Fruit fly (Drosophila melanogaster) whole organism, embryonic: ENCODE measurements around the gene CG42728.
A peak's percentile ranks its signal among the peaks of the same experiment; 100 is the strongest.

ENCODE experiments used
- Antp ChIP-seq: fragments of 200-800 bp; sonication (Bioruptor generic); optimal IDR thresholded peaks from 3 replicates; lab custom pipeline; 2016; ENCODE audit warnings: missing biosample characterization, missing genetic modification characterization
- CG10209 ChIP-seq: fragments of 200-800 bp; sonication (Bioruptor generic); optimal IDR thresholded peaks from 3 replicates; lab custom pipeline; 2017; ENCODE audit warnings: missing biosample characterization, mild to moderate bottlenecking, missing genetic modification characterization, missing genetic modification reagents
- CG10543 ChIP-seq: fragments of 200-800 bp; sonication (Bioruptor generic); optimal IDR thresholded peaks from 3 replicates; lab custom pipeline; 2017; ENCODE audit warnings: missing biosample characterization, mild to moderate bottlenecking, missing genetic modification characterization, moderate library complexity
- CG10565 ChIP-seq: fragments of 200-800 bp; sonication (Bioruptor generic); optimal IDR thresholded peaks from 3 replicates; lab custom pipeline; 2016; ENCODE audit warnings: missing biosample characterization, mild to moderate bottlenecking, missing genetic modification characterization
- CG10959 ChIP-seq: fragments of 200-800 bp; sonication (Bioruptor generic); IDR thresholded peaks from 2 replicates; pipeline ENCODE4 v1.3.6; 2022; ENCODE audit warnings: missing biosample characterization, missing genetic modification characterization
- CG10979 ChIP-seq: fragments of 200-800 bp; sonication (Bioruptor generic); optimal IDR thresholded peaks from 2 replicates; lab custom pipeline; 2018; ENCODE audit warnings: missing biosample characterization, mild to moderate bottlenecking, missing genetic modification characterization, moderate library complexity
- CG11456 ChIP-seq: fragments of 200-800 bp; sonication (Bioruptor generic); IDR thresholded peaks from 3 replicates; pipeline ENCODE4 v1.3.6; 2022; ENCODE audit warnings: missing biosample characterization, missing genetic modification characterization
- CG14667 ChIP-seq: fragments of 200-800 bp; sonication (Bioruptor generic); IDR thresholded peaks from 2 replicates; pipeline ENCODE4 v1.3.6; 2022; ENCODE audit warnings: missing biosample characterization, missing genetic modification characterization
- CG15011 ChIP-seq: fragments of 200-800 bp; sonication (Bioruptor generic); optimal IDR thresholded peaks from 3 replicates; lab custom pipeline; 2018; ENCODE audit warnings: missing biosample characterization, mild to moderate bottlenecking, missing genetic modification characterization
- CG15601 ChIP-seq: fragments of 200-800 bp; sonication (Bioruptor generic); optimal IDR thresholded peaks from 3 replicates; lab custom pipeline; 2019; ENCODE audit warnings: missing biosample characterization, mild to moderate bottlenecking, missing genetic modification characterization, moderate library complexity
- CG1603 ChIP-seq: fragments of 200-800 bp; sonication (Bioruptor generic); optimal IDR thresholded peaks from 2 replicates; lab custom pipeline; 2019; ENCODE audit warnings: missing biosample characterization, mild to moderate bottlenecking, missing genetic modification characterization, moderate library complexity
- CG17186 ChIP-seq: fragments of 200-800 bp; sonication (Bioruptor generic); optimal IDR thresholded peaks from 3 replicates; lab custom pipeline; 2017; ENCODE audit warnings: missing biosample characterization, missing genetic modification reagents, missing genetic modification characterization
- CG17385 ChIP-seq: fragments of 200-800 bp; sonication (Bioruptor generic); optimal IDR thresholded peaks from 3 replicates; lab custom pipeline; 2018; ENCODE audit warnings: missing biosample characterization, mild to moderate bottlenecking, missing genetic modification characterization
- CG2120 ChIP-seq: fragments of 200-800 bp; sonication (Bioruptor generic); optimal IDR thresholded peaks from 3 replicates; lab custom pipeline; 2016; ENCODE audit warnings: missing biosample characterization, missing genetic modification characterization
- CG2199 ChIP-seq: fragments of 200-800 bp; sonication (Bioruptor generic); IDR thresholded peaks from 3 replicates; pipeline ENCODE4 v1.3.6; 2022; ENCODE audit warnings: missing biosample characterization, missing genetic modification characterization
- CG2678 ChIP-seq: fragments of 200-800 bp; sonication (Bioruptor generic); optimal IDR thresholded peaks from 3 replicates; lab custom pipeline; 2019; ENCODE audit warnings: missing biosample characterization, mild to moderate bottlenecking, missing genetic modification characterization, moderate library complexity
- CG30431 ChIP-seq: fragments of 200-800 bp; sonication (Bioruptor generic); optimal IDR thresholded peaks from 2 replicates; lab custom pipeline; 2017; ENCODE audit warnings: missing biosample characterization, missing genetic modification characterization
- CG31388 ChIP-seq: fragments of 200-800 bp; sonication (Bioruptor generic); optimal IDR thresholded peaks from 2 replicates; lab custom pipeline; 2016; ENCODE audit warnings: missing biosample characterization, missing genetic modification characterization
- CG43689 ChIP-seq: fragments of 200-800 bp; sonication (Bioruptor generic); IDR thresholded peaks from 2 replicates; pipeline ENCODE4 v1.3.6; 2022; ENCODE audit warnings: missing biosample characterization, missing genetic modification characterization
- CG4730 ChIP-seq: fragments of 200-800 bp; sonication (Bioruptor generic); IDR thresholded peaks from 2 replicates; pipeline ENCODE4 v1.3.6; 2022; ENCODE audit warnings: missing biosample characterization, missing genetic modification characterization
- CG6689 ChIP-seq: fragments of 200-800 bp; sonication (Bioruptor generic); IDR thresholded peaks from 2 replicates; pipeline ENCODE4 v1.3.6; 2022; ENCODE audit warnings: missing biosample characterization, missing genetic modification characterization
- CG8089 ChIP-seq: fragments of 200-800 bp; sonication (Bioruptor generic); optimal IDR thresholded peaks from 3 replicates; lab custom pipeline; 2016; ENCODE audit warnings: missing biosample characterization, missing genetic modification characterization
- CG8281 ChIP-seq: fragments of 200-800 bp; sonication (Bioruptor generic); optimal IDR thresholded peaks from 2 replicates; lab custom pipeline; 2018; ENCODE audit warnings: missing biosample characterization, mild to moderate bottlenecking, missing genetic modification characterization, moderate library complexity
- CG9215 ChIP-seq: fragments of 200-800 bp; sonication (Bioruptor generic); IDR thresholded peaks from 2 replicates; pipeline ENCODE4 v1.3.6; 2022; ENCODE audit warnings: missing biosample characterization, missing genetic modification characterization
- CoRest ChIP-seq: fragments of 200-800 bp; sonication (Bioruptor generic); optimal IDR thresholded peaks from 3 replicates; lab custom pipeline; 2018; ENCODE audit warnings: missing biosample characterization, mild to moderate bottlenecking, missing genetic modification characterization, moderate library complexity
- HmgZ ChIP-seq: fragments of 200-800 bp; sonication (Bioruptor generic); optimal IDR thresholded peaks from 2 replicates; lab custom pipeline; 2018; ENCODE audit warnings: missing biosample characterization, mild to moderate bottlenecking, missing genetic modification characterization
- Jarid2 ChIP-seq: fragments of 200-800 bp; sonication (Bioruptor generic); optimal IDR thresholded peaks from 3 replicates; lab custom pipeline; 2017; ENCODE audit warnings: mild to moderate bottlenecking, missing biosample characterization, missing genetic modification reagents, missing genetic modification characterization
- Med ChIP-seq: fragments of 200-800 bp; sonication (Bioruptor generic); peaks from one replicate; lab custom pipeline; 2016; ENCODE audit warnings: missing biosample characterization, missing genetic modification characterization, mild to moderate bottlenecking, inconsistent platforms, moderate library complexity
- NK7.1 ChIP-seq: fragments of 200-800 bp; sonication (Bioruptor generic); optimal IDR thresholded peaks from 3 replicates; lab custom pipeline; 2016; ENCODE audit warnings: missing biosample characterization, missing genetic modification characterization
- Nf-YB ChIP-seq: fragments of 200-800 bp; sonication (Bioruptor generic); optimal IDR thresholded peaks from 3 replicates; lab custom pipeline; 2019; ENCODE audit warnings: missing biosample characterization, mild to moderate bottlenecking, missing genetic modification characterization, moderate library complexity
- Scr ChIP-seq: fragments of 200-800 bp; sonication (Bioruptor generic); IDR thresholded peaks from 2 replicates; pipeline ENCODE4 v1.3.6; 2022; ENCODE audit warnings: missing biosample characterization, missing genetic modification characterization; ENCODE audit not compliant: partially characterized antibody
- YL-1 ChIP-seq: fragments of 200-800 bp; sonication (Bioruptor generic); optimal IDR thresholded peaks from 3 replicates; lab custom pipeline; 2017; ENCODE audit warnings: missing biosample characterization, mild to moderate bottlenecking, missing genetic modification characterization
- ase ChIP-seq: fragments of 200-800 bp; sonication (Bioruptor generic); IDR thresholded peaks from 3 replicates; pipeline ENCODE4 v1.3.6; 2022; ENCODE audit warnings: missing biosample characterization, missing genetic modification characterization
- caup ChIP-seq: fragments of 200-800 bp; sonication (Bioruptor generic); optimal IDR thresholded peaks from 3 replicates; lab custom pipeline; 2017; ENCODE audit warnings: missing biosample characterization, mild to moderate bottlenecking, missing genetic modification characterization, moderate library complexity; ENCODE audit not compliant: severe bottlenecking
- exex ChIP-seq: fragments of 200-800 bp; sonication (Bioruptor generic); optimal IDR thresholded peaks from 4 replicates; lab custom pipeline; 2018; ENCODE audit warnings: missing biosample characterization, mild to moderate bottlenecking, missing genetic modification characterization, moderate library complexity
- fd102C ChIP-seq: fragments of 200-800 bp; sonication (Bioruptor generic); optimal IDR thresholded peaks from 2 replicates; lab custom pipeline; 2018; ENCODE audit warnings: missing biosample characterization, mild to moderate bottlenecking, missing genetic modification characterization, moderate library complexity
- h ChIP-seq: fragments of >200 bp; optimal IDR thresholded peaks from 2 replicates; lab custom pipeline; 2017
- kni ChIP-seq: fragments of 200-800 bp; sonication (Bioruptor generic); optimal IDR thresholded peaks from 3 replicates; lab custom pipeline; 2017; ENCODE audit warnings: mild to moderate bottlenecking, missing biosample characterization, missing genetic modification reagents, missing genetic modification characterization
- mam ChIP-seq: fragments of 200-800 bp; sonication (Bioruptor generic); optimal IDR thresholded peaks from 3 replicates; lab custom pipeline; 2016; ENCODE audit warnings: missing biosample characterization, missing genetic modification characterization
- oc ChIP-seq: fragments of 200-800 bp; sonication (Bioruptor generic); optimal IDR thresholded peaks from 2 replicates; lab custom pipeline; 2018; ENCODE audit warnings: missing biosample characterization, mild to moderate bottlenecking, missing genetic modification characterization, moderate library complexity
- otp ChIP-seq: fragments of 200-800 bp; sonication (Bioruptor generic); IDR thresholded peaks from 3 replicates; pipeline ENCODE4, ENCODE4 v1.3.6; 2022; ENCODE audit warnings: missing biosample characterization, missing genetic modification characterization
- repo ChIP-seq: fragments of 200-800 bp; sonication (Bioruptor generic); optimal IDR thresholded peaks from 2 replicates; lab custom pipeline; 2016; ENCODE audit warnings: missing biosample characterization, missing genetic modification characterization
- rib ChIP-seq: fragments of 200-800 bp; sonication (Bioruptor generic); IDR thresholded peaks from 2 replicates; pipeline ENCODE4 v1.3.6; 2022; ENCODE audit warnings: missing biosample characterization, missing genetic modification characterization
- scrt ChIP-seq: fragments of 200-800 bp; sonication (Bioruptor generic); optimal IDR thresholded peaks from 2 replicates; lab custom pipeline; 2018; ENCODE audit warnings: missing biosample characterization, mild to moderate bottlenecking, missing genetic modification characterization, moderate library complexity
- sd ChIP-seq: fragments of 200-800 bp; sonication (Bioruptor generic); optimal IDR thresholded peaks from 3 replicates; lab custom pipeline; 2018; ENCODE audit warnings: missing biosample characterization, mild to moderate bottlenecking, missing genetic modification characterization, moderate library complexity
- sens ChIP-seq: fragments of 200-800 bp; sonication (Bioruptor generic); peaks from one replicate; lab custom pipeline; 2016; ENCODE audit warnings: missing biosample characterization, missing genetic modification characterization
- stwl ChIP-seq: fragments of 200-800 bp; sonication (Bioruptor generic); optimal IDR thresholded peaks from 3 replicates; lab custom pipeline; 2018; ENCODE audit warnings: missing biosample characterization, mild to moderate bottlenecking, missing genetic modification characterization, moderate library complexity
- tx ChIP-seq: fragments of 200-800 bp; sonication (Bioruptor generic); optimal IDR thresholded peaks from 2 replicates; lab custom pipeline; 2016; ENCODE audit warnings: missing biosample characterization, missing genetic modification characterization
- wek ChIP-seq: fragments of 200-800 bp; sonication (Bioruptor generic); optimal IDR thresholded peaks from 3 replicates; lab custom pipeline; 2018; ENCODE audit warnings: missing biosample characterization, mild to moderate bottlenecking, missing genetic modification characterization, moderate library complexity
- zf30C ChIP-seq: fragments of 200-800 bp; sonication (Bioruptor generic); optimal IDR thresholded peaks from 3 replicates; lab custom pipeline; 2018; ENCODE audit warnings: missing biosample characterization, mild to moderate bottlenecking, missing genetic modification characterization

CG42728 gene

DNA sequence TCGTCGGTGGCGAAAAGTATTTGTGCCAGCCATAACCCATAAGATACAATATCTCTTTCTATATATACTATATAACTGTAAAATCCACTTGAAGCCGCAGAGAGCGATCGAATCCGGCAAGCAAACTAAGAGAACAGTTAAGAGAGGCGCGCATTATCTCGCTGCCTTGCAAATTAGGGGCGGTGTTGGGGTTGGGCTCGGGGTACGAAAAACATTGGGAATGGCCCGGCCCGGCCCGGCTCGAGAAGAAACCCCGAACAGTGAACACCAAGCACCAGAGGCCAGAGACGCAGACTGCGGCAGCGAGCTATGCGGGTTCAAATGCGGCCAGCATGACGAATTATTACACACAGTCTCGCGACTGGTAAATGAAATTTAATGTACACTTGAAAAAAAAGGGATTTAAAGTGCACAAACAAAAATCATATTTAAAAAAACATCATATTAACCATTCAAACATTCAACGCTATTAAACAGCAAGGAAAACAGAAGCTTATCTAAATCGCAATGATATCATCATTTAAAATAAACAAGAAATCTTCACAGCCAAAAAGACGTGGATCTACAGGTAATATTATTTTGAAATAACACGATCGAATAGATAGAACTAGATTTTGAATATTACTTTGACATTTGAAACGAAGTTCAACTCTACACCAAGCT lies 4.5 kb upstream of the CG42728 start (continued):
- TF ChIP-seq CG17186 (GFP tag; lab: Kevin White, UChicago): no peak
- no peak for TF ChIP-seq CG14667
- TF ChIP-seq rib (GFP tag; lab: Robert Waterston, UW): 0 out of 2 replicates have a peak, but pooled peaks have one; percentile 58
- peak; percentile 24; the same call in 1 of the 2 replicates for TF ChIP-seq CG10959
- TF ChIP-seq CG8089 (GFP tag; lab: Kevin White, UChicago): no peak
- TF ChIP-seq CG1603: no peak
- TF ChIP-seq CG8281 (tag; lab: Kevin White, UChicago): no peak
- TF ChIP-seq sd (tag; lab: Kevin White, UChicago): peak; percentile 18
- peak; percentile 17 for TF ChIP-seq CoRest (tag; lab: Kevin White, UChicago)
- TF ChIP-seq NK7.1: no peak
- 0 out of 2 replicates have a peak, but pooled peaks have one; percentile 31 for TF ChIP-seq CG4730 (GFP tag; lab: Robert Waterston, UW)
- no peak for TF ChIP-seq CG2120 (GFP tag; lab: Kevin White, UChicago)
- TF ChIP-seq sens: peak; percentile 84
- no peak for TF ChIP-seq CG30431 (GFP tag; lab: Kevin White, UChicago)
- TF ChIP-seq CG10209 (GFP tag; lab: Kevin White, UChicago): no peak
- no peak for TF ChIP-seq CG15011
- TF ChIP-seq h (lab: Kevin White, UChicago): no peak
- 0 out of 3 replicates have a peak, but pooled peaks have one; percentile 43 for TF ChIP-seq otp (GFP tag; lab: Robert Waterston, UW)
- no peak for TF ChIP-seq wek (GFP tag; lab: Kevin White, UChicago)
- TF ChIP-seq repo (GFP tag; lab: Kevin White, UChicago): no peak
- TF ChIP-seq mam (GFP tag; lab: Kevin White, UChicago): peak; percentile 36
- TF ChIP-seq fd102C (GFP tag; lab: Kevin White, UChicago): no peak
- TF ChIP-seq CG15601 (tag; lab: Kevin White, UChicago): no peak
- no peak for TF ChIP-seq CG17385 (GFP tag; lab: Kevin White, UChicago)
- no peak for TF ChIP-seq YL-1 (GFP tag; lab: Kevin White, UChicago)
- peak; percentile 16 for TF ChIP-seq oc
- TF ChIP-seq ase (GFP tag; lab: Robert Waterston, UW): 0 out of 3 replicates have a peak, but pooled peaks have one; percentile 26
- TF ChIP-seq CG43689 (GFP tag; lab: Robert Waterston, UW): no peak
- peak; percentile 91 for TF ChIP-seq CG2199 (GFP tag; lab: Robert Waterston, UW)
- TF ChIP-seq stwl (tag; lab: Kevin White, UChicago): no peak
- TF ChIP-seq CG10979 (tag; lab: Kevin White, UChicago): peak; percentile 57
- TF ChIP-seq Scr: no peak
- no peak for TF ChIP-seq CG10543 (GFP tag; lab: Kevin White, UChicago)
- no peak for TF ChIP-seq CG10565 (GFP tag; lab: Kevin White, UChicago)
- TF ChIP-seq CG31388 (GFP tag; lab: Kevin White, UChicago): no peak
- TF ChIP-seq Nf-YB (GFP tag; lab: Kevin White, UChicago): no peak
- peak; percentile 27 for TF ChIP-seq Antp
- TF ChIP-seq kni: peak; percentile 27
- no peak for TF ChIP-seq Jarid2
- peak; percentile 34; the same call in 1 of the 2 replicates for TF ChIP-seq CG6689
- peak; percentile 2 for TF ChIP-seq HmgZ
- no peak for TF ChIP-seq tx (GFP tag; lab: Kevin White, UChicago)
- TF ChIP-seq zf30C (GFP tag; lab: Kevin White, UChicago): no peak
- no peak for TF ChIP-seq exex (tag; lab: Kevin White, UChicago)
- TF ChIP-seq caup: no peak
- no peak for TF ChIP-seq CG9215 (GFP tag; lab: Robert Waterston, UW)
- 0 out of 3 replicates have a peak, but pooled peaks have one; percentile 43 for TF ChIP-seq CG11456 (GFP tag; lab: Robert Waterston, UW)
- peak; percentile 67 for TF ChIP-seq CG2678
- TF ChIP-seq scrt (GFP tag; lab: Kevin White, UChicago): no peak
- peak; percentile 60 for TF ChIP-seq Med (GFP tag; lab: Kevin White, UChicago)
